Worm (Caenorhabditis elegans): ENCODE data around the gene abu-6.
A peak's percentile ranks its signal among the peaks of the same experiment; 100 is the strongest.

The abu-6 gene

ce11 chrV:5132441-5132840 is 29.3 kb downstream of the abu-6 start, which contains the start of gene F14F9.4:
Gene F14F9.4 (plus strand): TSS chrV:5132741.
- TF ChIP-seq nhr-19 (GFP tag; conservative IDR thresholded peaks at IDR 0.05) (no peak), sptf-1 (tag; optimal IDR thresholded peaks at IDR 0.05) (no peak), grh-1 (GFP tag; IDR thresholded peaks at IDR 0.05) (no peak), elt-3 (tag; optimal IDR thresholded peaks at IDR 0.05) (no peak), unc-30 (tag; optimal IDR thresholded peaks at IDR 0.05) (no peak), F16B12.6 (tag; optimal IDR thresholded peaks at IDR 0.05) (no peak), C34B4.2 (tag; optimal IDR thresholded peaks at IDR 0.05) (no peak), irx-1 (tag; optimal IDR thresholded peaks at IDR 0.05) (no peak), ceh-8 (GFP tag; optimal IDR thresholded peaks at IDR 0.05) (no peak), snpc-4 (tag; optimal IDR thresholded peaks at IDR 0.05) (no peak), unc-98 (GFP tag; IDR thresholded peaks at IDR 0.05) (no peak), dpl-1 (GFP tag; optimal IDR thresholded peaks at IDR 0.05) (no peak), alr-1 (tag; optimal IDR thresholded peaks at IDR 0.05; ENCODE audit: borderline replicate concordance) (no peak), zag-1 (tag; optimal IDR thresholded peaks at IDR 0.05) (no peak), zip-4 (GFP tag; optimal IDR thresholded peaks at IDR 0.05) (no peak), lin-39 (tag; optimal IDR thresholded peaks at IDR 0.05) (no peak)

DNA sequence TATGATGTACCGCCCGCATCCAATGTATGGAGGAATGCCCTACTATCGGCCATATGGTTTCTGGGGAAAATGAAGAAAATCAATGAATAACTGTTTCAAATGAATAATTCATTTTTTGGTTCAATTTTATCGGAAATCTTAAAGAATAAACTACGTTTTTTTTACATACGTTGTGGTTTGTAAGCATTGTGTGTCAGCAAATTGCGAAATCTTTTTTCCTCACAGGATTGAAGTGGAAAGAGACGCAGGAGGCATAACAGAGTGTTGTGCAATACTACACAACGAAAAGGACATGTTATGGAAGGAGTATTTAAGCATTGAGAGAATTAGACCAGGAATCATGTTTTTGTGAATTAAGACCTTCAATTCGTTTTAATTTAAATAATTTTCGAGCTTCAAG is 30.3 kb downstream of the abu-6 start:
- TF ChIP-seq zip-4 (GFP tag; optimal IDR thresholded peaks at IDR 0.05), result peak; percentile 68
- TF ChIP-seq pqm-1 (tag; optimal IDR thresholded peaks at IDR 0.05), result no peak
- TF ChIP-seq efl-1 (optimal IDR thresholded peaks at IDR 0.05), result peak; percentile 38 to 65
- peak; percentile 45 to 48 for TF ChIP-seq efl-1 (GFP tag; optimal IDR thresholded peaks at IDR 0.05 in 1 of 2)
- peak; percentile 23 for TF ChIP-seq nhr-47 (tag; optimal IDR thresholded peaks at IDR 0.05)
- peak; percentile 23 for TF ChIP-seq C16A3.4 (tag; optimal IDR thresholded peaks at IDR 0.05)
- TF ChIP-seq ztf-11 (tag; optimal IDR thresholded peaks at IDR 0.05), result no peak
- peak; percentile 22 for TF ChIP-seq jun-1 (tag; optimal IDR thresholded peaks at IDR 0.05)
- no peak for TF ChIP-seq snu-23 (GFP tag; optimal IDR thresholded peaks at IDR 0.05)
- TF ChIP-seq rnt-1 (tag; optimal IDR thresholded peaks at IDR 0.05), result peak; percentile 51
- TF ChIP-seq nhr-85 (tag), result peak; percentile 63
- TF ChIP-seq swsn-7 (tag; optimal IDR thresholded peaks at IDR 0.05), result peak; percentile 11
- TF ChIP-seq fkh-8 (tag; optimal IDR thresholded peaks at IDR 0.05), result peak; percentile 34
- no peak for TF ChIP-seq unc-86 (tag; optimal IDR thresholded peaks at IDR 0.05)
- peak; percentile 51 to 77 (median 55) for TF ChIP-seq ceh-82 (tag; optimal IDR thresholded peaks at IDR 0.05)
- TF ChIP-seq mab-9 (GFP tag; IDR thresholded peaks at IDR 0.05), result no peak
- TF ChIP-seq dpl-1 (GFP tag; optimal IDR thresholded peaks at IDR 0.05), result peak in 1 of 3 experiments; percentile 36
- peak; percentile 17 for TF ChIP-seq xbp-1 (tag; optimal IDR thresholded peaks at IDR 0.05)
- peak; percentile 22 for TF ChIP-seq nhr-237 (tag; optimal IDR thresholded peaks at IDR 0.05)
- TF ChIP-seq nhr-20 (tag; optimal IDR thresholded peaks at IDR 0.05), result peak; percentile 32
- no peak for TF ChIP-seq zag-1 (tag; optimal IDR thresholded peaks at IDR 0.05)
- TF ChIP-seq mep-1 (tag; optimal IDR thresholded peaks at IDR 0.05), result peak; percentile 51
- TF ChIP-seq skn-1 (tag; optimal IDR thresholded peaks at IDR 0.05), result peak; percentile 96
- peak; percentile 21 to 42 for TF ChIP-seq lin-35 (GFP tag; optimal IDR thresholded peaks at IDR 0.05)
- TF ChIP-seq blmp-1 (tag; optimal IDR thresholded peaks at IDR 0.05), result peak; percentile 4
- peak in 1 of 2 experiments; percentile 71 for TF ChIP-seq lsy-2 (tag; optimal IDR thresholded peaks at IDR 0.05)

DNA sequence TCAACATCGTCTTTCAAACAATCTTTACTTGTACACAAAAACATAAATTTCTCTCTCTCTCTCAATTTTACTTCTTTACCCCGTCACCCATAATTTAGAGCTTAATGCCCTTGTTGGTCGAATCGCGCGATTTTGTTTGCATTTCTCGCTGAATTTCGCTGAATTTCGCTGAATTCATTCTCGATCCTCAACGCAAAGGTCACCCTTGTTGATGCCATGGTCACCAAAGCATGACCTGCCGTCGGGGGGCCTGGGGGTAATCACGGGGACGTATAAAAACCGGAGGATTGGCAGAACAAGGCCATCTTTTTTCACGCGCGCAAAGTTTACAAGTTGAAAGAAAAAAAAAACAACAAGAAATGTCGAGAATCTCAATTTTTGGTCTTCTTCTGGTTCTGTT is 31.7 kb downstream of the abu-6 start, which contains the start of gene F14F9.8:
F14F9.8 (plus strand) TSS at position 301 of the 400 bp plus-strand sequence.
- TF ChIP-seq elt-2 (tag; optimal IDR thresholded peaks at IDR 0.05) (no peak), blmp-1 (tag; optimal IDR thresholded peaks at IDR 0.05) (peak; percentile 16), nhr-85 (tag) (peak; percentile 72)
